Worm (Caenorhabditis elegans): ENCODE data around the gene Y75B7B.1.
A peak's percentile ranks its signal among the peaks of the same experiment; 100 is the strongest.

The Y75B7B.1 gene

DNA sequence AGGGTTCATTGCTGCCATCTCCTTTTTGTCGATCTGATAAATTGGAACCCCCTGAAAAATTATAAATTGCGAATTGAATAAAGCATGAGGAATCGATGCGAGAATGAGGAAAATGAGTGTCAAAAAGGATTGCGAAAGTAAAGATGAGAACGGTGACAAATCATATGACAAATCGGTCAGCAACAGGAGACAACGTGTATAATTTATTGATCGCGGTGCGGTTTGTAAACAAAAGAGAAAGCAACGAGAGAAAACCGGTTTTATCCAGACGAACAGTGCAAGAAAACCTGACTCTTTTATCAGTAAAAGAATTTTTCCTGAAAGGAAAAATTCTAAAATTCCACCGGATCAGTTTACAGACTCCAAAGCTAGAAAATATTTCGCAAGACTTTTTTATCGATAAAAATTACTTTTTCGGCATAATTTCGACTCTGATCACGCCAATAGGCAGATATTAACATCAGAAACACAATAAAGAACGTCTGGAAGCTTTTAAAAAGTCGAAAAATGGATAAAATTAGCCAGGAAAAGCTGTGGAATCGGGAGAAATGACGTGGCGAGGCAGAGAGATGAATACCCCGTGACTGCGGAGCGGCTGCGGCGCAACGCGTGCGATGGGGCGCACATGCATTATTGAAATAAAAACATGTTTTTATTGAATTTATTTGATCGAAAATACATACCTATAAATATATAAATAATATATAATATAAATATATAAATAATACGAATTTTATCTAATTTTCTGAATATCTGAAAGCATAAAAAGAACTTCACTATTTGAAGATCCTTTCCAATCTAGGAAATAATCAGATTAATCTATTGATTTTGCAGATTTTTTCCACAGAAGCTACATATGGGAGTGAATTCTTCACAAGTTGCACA lies 6.5 kb upstream of the Y75B7B.1 start, which contains the start of the genes rab-1 and C39F7.5 (continued):
- TF ChIP-seq zim-3 (tag; optimal IDR thresholded peaks at IDR 0.05) = no peak

DNA sequence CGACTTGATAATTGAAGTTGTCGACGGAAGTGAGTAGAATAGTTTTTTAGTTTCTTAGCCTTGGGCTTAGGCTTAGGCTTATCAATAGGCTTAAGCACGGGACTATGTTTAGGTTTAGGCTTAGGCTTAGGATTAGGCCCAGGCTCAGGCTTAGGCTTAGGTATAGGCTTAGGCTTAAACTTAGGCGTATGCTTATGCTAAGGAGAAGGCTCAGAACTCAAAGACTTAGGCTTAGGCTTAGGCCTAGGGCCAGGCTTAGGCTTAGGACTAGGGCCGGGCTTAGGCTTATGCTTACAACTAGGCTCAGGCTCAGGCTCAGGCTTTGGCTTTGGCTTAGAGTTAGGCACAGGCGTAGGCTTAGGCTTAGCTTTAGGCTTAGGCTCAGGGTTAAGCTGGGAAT lies 4.2 kb upstream of the Y75B7B.1 start:
- no peak for TF ChIP-seq lag-1 (GFP tag; IDR thresholded peaks at IDR 0.05)

DNA sequence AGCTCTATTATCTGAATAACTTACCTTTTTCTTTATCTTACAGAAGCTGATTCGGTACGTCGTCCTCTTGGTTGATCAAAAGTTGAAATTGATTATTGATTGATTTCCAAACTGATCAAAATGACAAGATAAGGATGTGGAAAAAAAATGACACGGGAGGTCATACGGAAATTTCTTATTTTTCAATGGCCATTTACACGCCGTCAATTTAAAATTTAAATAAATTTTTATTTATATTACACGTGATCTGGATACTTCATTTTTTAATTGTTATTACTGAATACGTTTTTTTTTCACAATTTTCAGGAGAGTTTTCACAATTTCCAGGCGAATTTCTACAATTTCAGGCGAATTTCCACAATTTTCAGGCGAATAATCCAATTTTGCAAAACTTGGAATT lies 5.2 kb downstream of the Y75B7B.1 start, which contains the start of gene Y75B7B.2:
TSS of gene Y75B7B.2 (minus strand) at position 101 of the 400 bp plus-strand sequence.
- TF ChIP-seq him-1 (tag; optimal IDR thresholded peaks at IDR 0.05) (no peak), pbrm-1 (GFP tag; IDR thresholded peaks at IDR 0.05) (no peak), atf-7 (tag; optimal IDR thresholded peaks at IDR 0.05) (no peak)

DNA sequence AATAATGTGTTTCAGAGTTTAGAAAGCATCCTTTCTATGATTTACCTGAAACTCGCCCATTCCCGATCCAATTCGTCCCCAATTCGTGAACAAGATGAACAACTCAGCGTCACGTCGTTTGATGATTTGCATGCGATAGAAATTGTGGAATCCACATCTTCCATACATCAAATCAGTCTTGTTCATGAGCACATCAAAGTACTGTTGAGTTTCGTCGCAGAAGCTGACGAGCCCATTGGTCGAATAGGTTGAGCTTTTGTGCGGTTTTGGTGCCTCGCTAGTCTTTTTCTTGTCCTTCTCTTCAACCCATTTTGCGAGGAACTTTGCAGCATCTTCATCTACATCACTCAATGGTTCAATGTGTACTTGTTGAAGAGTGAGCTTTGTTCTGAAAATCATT lies 7.2 kb downstream of the Y75B7B.1 start:
- no peak for TF ChIP-seq mxl-1 (tag; optimal IDR thresholded peaks at IDR 0.05)
- no peak for TF ChIP-seq madf-6 (GFP tag; IDR thresholded peaks at IDR 0.05)
- no peak for TF ChIP-seq F33H1.4 (GFP tag; IDR thresholded peaks at IDR 0.05)
- TF ChIP-seq sea-2 (GFP tag; IDR thresholded peaks at IDR 0.05) = no peak
- no peak for TF ChIP-seq unc-62 (GFP tag; optimal IDR thresholded peaks at IDR 0.05)
- no peak for TF ChIP-seq K11D2.4 (GFP tag; IDR thresholded peaks at IDR 0.05)
- no peak for TF ChIP-seq zim-3 (tag; optimal IDR thresholded peaks at IDR 0.05)
- no peak for TF ChIP-seq ceh-27 (GFP tag; optimal IDR thresholded peaks at IDR 0.05)
- TF ChIP-seq Y53F4B.3 (GFP tag; IDR thresholded peaks at IDR 0.05) = no peak
- TF ChIP-seq hsf-1 (GFP tag; IDR thresholded peaks at IDR 0.05) = no peak
- TF ChIP-seq hrde-1 (tag; optimal IDR thresholded peaks at IDR 0.05; ENCODE audit: borderline replicate concordance) = no peak

DNA sequence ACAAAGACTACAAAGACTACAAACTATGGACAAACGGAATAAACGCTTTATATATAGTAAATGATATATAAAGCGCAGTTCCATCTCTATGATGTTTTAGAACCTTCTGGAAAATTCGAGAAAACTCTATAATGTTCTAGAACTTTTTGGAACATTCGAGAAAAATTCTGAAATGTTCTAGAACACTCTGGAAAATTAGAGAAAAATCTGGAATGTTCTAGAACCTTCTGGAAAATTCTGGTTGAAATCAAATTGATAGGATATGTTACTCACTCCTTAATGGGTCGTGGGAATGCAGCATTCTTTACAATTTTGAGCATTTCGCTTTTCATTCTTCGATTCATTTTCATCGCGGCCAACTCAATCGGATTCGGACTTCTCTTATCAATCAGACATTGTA lies 7.8 kb downstream of the Y75B7B.1 start:
- TF ChIP-seq dpl-1 (GFP tag; optimal IDR thresholded peaks at IDR 0.05) (no peak), B0336.3 (GFP tag; IDR thresholded peaks at IDR 0.05) (no peak), rpc-1 (optimal IDR thresholded peaks at IDR 0.05) (peak; percentile 35), rpc-1 (tag; optimal IDR thresholded peaks at IDR 0.05) (no peak), F23B12.7 (tag; optimal IDR thresholded peaks at IDR 0.05; ENCODE audit: insufficient read depth) (no peak), ztf-22 (GFP tag; optimal IDR thresholded peaks at IDR 0.05) (no peak), snpc-1.3 (tag; optimal IDR thresholded peaks at IDR 0.05; ENCODE audit: insufficient read depth) (no peak), K11D2.4 (GFP tag; IDR thresholded peaks at IDR 0.05) (no peak), hsf-1 (GFP tag; IDR thresholded peaks at IDR 0.05) (peak; percentile 92), ztf-25 (GFP tag; IDR thresholded peaks at IDR 0.05) (no peak)

DNA sequence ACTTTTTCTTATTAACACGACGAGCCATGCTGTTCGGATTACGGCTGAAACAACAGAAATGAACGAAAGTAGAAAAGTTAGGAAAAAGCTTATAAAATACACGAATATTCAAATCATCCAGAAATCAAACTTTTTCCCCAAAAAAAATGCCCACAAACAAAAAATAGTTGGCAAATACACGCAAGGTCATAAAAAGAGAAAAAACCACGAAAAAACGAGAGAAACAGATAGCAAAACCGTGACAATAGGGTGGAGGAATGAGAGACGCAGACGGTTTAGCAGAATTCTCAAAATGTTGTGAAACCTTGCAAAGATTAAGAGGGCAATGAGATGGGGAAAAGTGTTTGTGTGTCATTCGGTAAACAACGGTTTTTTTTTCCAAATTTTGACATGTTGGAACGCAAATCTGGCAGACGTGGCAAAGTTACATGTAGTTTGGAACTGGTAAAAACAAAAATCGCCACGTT lies 15.0 kb downstream of the Y75B7B.1 start, which contains the start of gene tank-1:
TSS of gene tank-1 (minus strand) at position 51 of the 467 bp plus-strand sequence.
- no peak for TF ChIP-seq gei-17 (GFP tag; optimal IDR thresholded peaks at IDR 0.05)
- no peak for TF ChIP-seq cebp-1 (GFP tag; IDR thresholded peaks at IDR 0.05)
- TF ChIP-seq cebp-1 (tag; optimal IDR thresholded peaks at IDR 0.05) = peak; percentile 82
- no peak for TF ChIP-seq hmg-20 (GFP tag; IDR thresholded peaks at IDR 0.05)
- no peak for TF ChIP-seq unc-62 (GFP tag; optimal IDR thresholded peaks at IDR 0.05)
- no peak for TF ChIP-seq nfya-1 (tag; optimal IDR thresholded peaks at IDR 0.05; ENCODE audit: borderline replicate concordance, insufficient read depth)
- no peak for TF ChIP-seq F23B12.7 (tag; optimal IDR thresholded peaks at IDR 0.05; ENCODE audit: insufficient read depth)
- TF ChIP-seq ztf-18 (tag; optimal IDR thresholded peaks at IDR 0.05) = no peak
- no peak for TF ChIP-seq B0336.3 (GFP tag; IDR thresholded peaks at IDR 0.05)
- no peak for TF ChIP-seq ceh-40 (GFP tag; IDR thresholded peaks at IDR 0.05)
- TF ChIP-seq lin-40 (tag; optimal IDR thresholded peaks at IDR 0.05) = no peak
- no peak for TF ChIP-seq snpc-1.3 (tag; optimal IDR thresholded peaks at IDR 0.05; ENCODE audit: insufficient read depth)
- no peak for TF ChIP-seq F52B5.7 (tag; optimal IDR thresholded peaks at IDR 0.05)
- no peak for TF ChIP-seq sptf-2 (GFP tag; optimal IDR thresholded peaks at IDR 0.05)
- no peak for TF ChIP-seq snpc-1.1 (tag; optimal IDR thresholded peaks at IDR 0.05; ENCODE audit: insufficient read depth)
- no peak for TF ChIP-seq egrh-3 (GFP tag; IDR thresholded peaks at IDR 0.05)
- no peak for TF ChIP-seq lsl-1 (GFP tag; optimal IDR thresholded peaks at IDR 0.05)
- peak; percentile 88 for TF ChIP-seq hmg-1.2 (GFP tag; IDR thresholded peaks at IDR 0.05)
- 0 out of 2 replicates have a peak, but pooled peaks have one; percentile 18 for TF ChIP-seq dox-1 (GFP tag; IDR thresholded peaks at IDR 0.05)
